Fruit fly (Drosophila melanogaster) whole organism, prepupa: ENCODE results near the gene Alg10.

Experiments used
- Blimp-1 ChIP-seq: fragments of 200-800 bp; sonication (Bioruptor generic); optimal IDR thresholded peaks from 3 replicates; lab custom pipeline; 2017; ENCODE audit warnings: missing biosample characterization, missing genetic modification characterization, mild to moderate bottlenecking, moderate library complexity, missing genetic modification reagents
- CG10669 ChIP-seq: fragments of 200-800 bp; sonication (Bioruptor generic); optimal IDR thresholded peaks from 3 replicates; lab custom pipeline; 2018; ENCODE audit warnings: missing biosample characterization, mild to moderate bottlenecking, missing genetic modification characterization, moderate library complexity
- CG11762 ChIP-seq: fragments of 200-800 bp; sonication (Bioruptor generic); optimal IDR thresholded peaks from 3 replicates; lab custom pipeline; 2016; ENCODE audit warnings: missing biosample characterization, missing genetic modification characterization; ENCODE audit not compliant: insufficient read depth
- CG11902 ChIP-seq: fragments of 200-800 bp; sonication (Bioruptor generic); optimal IDR thresholded peaks from 3 replicates; lab custom pipeline; 2016; ENCODE audit warnings: missing biosample characterization, missing genetic modification characterization
- CG16779 ChIP-seq: fragments of 200-800 bp; sonication (Bioruptor generic); optimal IDR thresholded peaks from 3 replicates; lab custom pipeline; 2017; ENCODE audit warnings: missing biosample characterization, mild to moderate bottlenecking, missing genetic modification characterization
- CG3032 ChIP-seq: fragments of 200-800 bp; optimal IDR thresholded peaks from 2 replicates; lab custom pipeline; 2019; ENCODE audit warnings: missing biosample characterization, mild to moderate bottlenecking, missing genetic modification characterization, moderate library complexity
- CG32006 ChIP-seq: fragments of 200-800 bp; sonication (Bioruptor generic); optimal IDR thresholded peaks from 3 replicates; lab custom pipeline; 2017; ENCODE audit warnings: missing biosample characterization, mild to moderate bottlenecking, missing genetic modification characterization
- CG4318 ChIP-seq: fragments of 200-800 bp; sonication (Bioruptor generic); optimal IDR thresholded peaks from 3 replicates; lab custom pipeline; 2017; ENCODE audit warnings: missing biosample characterization, mild to moderate bottlenecking, missing genetic modification characterization
- CG6163 ChIP-seq: fragments of 200-800 bp; sonication (Bioruptor generic); IDR thresholded peaks from 3 replicates; pipeline ENCODE4 v1.3.6; 2022; ENCODE audit warnings: missing biosample characterization, missing genetic modification characterization
- CG6276 ChIP-seq: fragments of 200-800 bp; sonication (Bioruptor generic); optimal IDR thresholded peaks from 2 replicates; lab custom pipeline; 2017; ENCODE audit warnings: missing biosample characterization, mild to moderate bottlenecking, missing genetic modification characterization
- CG6792 ChIP-seq: fragments of 200-800 bp; sonication (Bioruptor generic); optimal IDR thresholded peaks from 3 replicates; lab custom pipeline; 2016; ENCODE audit warnings: missing biosample characterization, missing genetic modification characterization
- CG6854 ChIP-seq: fragments of 200-800 bp; sonication (Bioruptor generic); optimal IDR thresholded peaks from 2 replicates; lab custom pipeline; 2017; ENCODE audit warnings: missing biosample characterization, mild to moderate bottlenecking, missing genetic modification characterization
- CG7368 ChIP-seq: fragments of 200-800 bp; sonication (Bioruptor generic); optimal IDR thresholded peaks from 3 replicates; lab custom pipeline; 2016; ENCODE audit warnings: missing biosample characterization, missing genetic modification characterization
- CG8319 ChIP-seq: fragments of 200-800 bp; sonication (Bioruptor generic); optimal IDR thresholded peaks from 3 replicates; lab custom pipeline; 2016; ENCODE audit warnings: missing biosample characterization, missing genetic modification characterization
- CG8632 ChIP-seq: fragments of 200-800 bp; sonication (Bioruptor generic); optimal IDR thresholded peaks from 3 replicates; lab custom pipeline; 2016; ENCODE audit warnings: missing biosample characterization, missing genetic modification characterization
- CG9139 ChIP-seq: fragments of 200-800 bp; sonication (Bioruptor generic); optimal IDR thresholded peaks from 3 replicates; lab custom pipeline; 2017; ENCODE audit warnings: missing biosample characterization, mild to moderate bottlenecking, missing genetic modification characterization
- Eip78C ChIP-seq: fragments of 200-800 bp; sonication (Bioruptor generic); peaks from one replicate; lab custom pipeline; 2016; ENCODE audit warnings: missing biosample characterization, missing genetic modification characterization
- Gug ChIP-seq: fragments of 200-800 bp; sonication (Bioruptor generic); IDR thresholded peaks from 2 replicates; pipeline ENCODE4 v1.3.6; 2022; ENCODE audit warnings: missing biosample characterization, missing genetic modification characterization
- Hr38 ChIP-seq: sonication (Bioruptor generic); optimal IDR thresholded peaks from 2 replicates; lab custom pipeline; 2016; ENCODE audit warnings: missing biosample characterization, missing genetic modification characterization
- Hr39 ChIP-seq: fragments of 200-800 bp; sonication (Bioruptor generic); optimal IDR thresholded peaks from 2 replicates; lab custom pipeline; 2016; ENCODE audit warnings: missing biosample characterization, missing genetic modification characterization
- Hr4 ChIP-seq: fragments of 200-800 bp; sonication (Bioruptor generic); optimal IDR thresholded peaks from 3 replicates; lab custom pipeline; 2016; ENCODE audit warnings: missing biosample characterization, missing genetic modification characterization
- Sox14 ChIP-seq: fragments of 200-800 bp; sonication (Bioruptor generic); optimal IDR thresholded peaks from 3 replicates; lab custom pipeline; 2016; ENCODE audit warnings: missing biosample characterization, missing genetic modification characterization
- achi ChIP-seq: fragments of 200-800 bp; sonication (Bioruptor generic); optimal IDR thresholded peaks from 3 replicates; lab custom pipeline; 2016; ENCODE audit warnings: missing biosample characterization, missing genetic modification characterization
- acj6 ChIP-seq: fragments of 200-800 bp; sonication (Bioruptor generic); optimal IDR thresholded peaks from 3 replicates; lab custom pipeline; 2016; ENCODE audit warnings: missing biosample characterization, missing genetic modification characterization
- eg ChIP-seq: fragments of 200-800 bp; sonication (Bioruptor generic); IDR thresholded peaks from 3 replicates; pipeline ENCODE4 v1.3.6; 2022; ENCODE audit warnings: missing biosample characterization, missing genetic modification characterization
- lz ChIP-seq: fragments of 200-800 bp; sonication (Bioruptor generic); optimal IDR thresholded peaks from 3 replicates; lab custom pipeline; 2016; ENCODE audit warnings: missing biosample characterization, missing genetic modification characterization
- net ChIP-seq: fragments of 200-800 bp; sonication (Bioruptor generic); optimal IDR thresholded peaks from 3 replicates; lab custom pipeline; 2016; ENCODE audit warnings: missing biosample characterization, missing genetic modification characterization
- spab ChIP-seq: fragments of 200-800 bp; sonication (Bioruptor generic); optimal IDR thresholded peaks from 2 replicates; lab custom pipeline; 2017; ENCODE audit warnings: missing biosample characterization, mild to moderate bottlenecking, missing genetic modification characterization, missing genetic modification reagents
- ss ChIP-seq, 2 experiments: fragments of 200-800 bp; sonication (Bioruptor generic); optimal IDR thresholded peaks; 2 replicates in 1 of 2; 3 replicates in 1 of 2; lab custom pipeline; 2017 to 2018; ENCODE audit warnings: mild to moderate bottlenecking in 2 of 2, missing biosample characterization in 2 of 2, missing genetic modification characterization in 2 of 2, moderate library complexity in 1 of 2
- vri ChIP-seq: fragments of 200-800 bp; sonication (Bioruptor generic); optimal IDR thresholded peaks from 3 replicates; lab custom pipeline; 2016; ENCODE audit warnings: missing biosample characterization, mild to moderate bottlenecking, missing genetic modification characterization

Gene Alg10

DNA sequence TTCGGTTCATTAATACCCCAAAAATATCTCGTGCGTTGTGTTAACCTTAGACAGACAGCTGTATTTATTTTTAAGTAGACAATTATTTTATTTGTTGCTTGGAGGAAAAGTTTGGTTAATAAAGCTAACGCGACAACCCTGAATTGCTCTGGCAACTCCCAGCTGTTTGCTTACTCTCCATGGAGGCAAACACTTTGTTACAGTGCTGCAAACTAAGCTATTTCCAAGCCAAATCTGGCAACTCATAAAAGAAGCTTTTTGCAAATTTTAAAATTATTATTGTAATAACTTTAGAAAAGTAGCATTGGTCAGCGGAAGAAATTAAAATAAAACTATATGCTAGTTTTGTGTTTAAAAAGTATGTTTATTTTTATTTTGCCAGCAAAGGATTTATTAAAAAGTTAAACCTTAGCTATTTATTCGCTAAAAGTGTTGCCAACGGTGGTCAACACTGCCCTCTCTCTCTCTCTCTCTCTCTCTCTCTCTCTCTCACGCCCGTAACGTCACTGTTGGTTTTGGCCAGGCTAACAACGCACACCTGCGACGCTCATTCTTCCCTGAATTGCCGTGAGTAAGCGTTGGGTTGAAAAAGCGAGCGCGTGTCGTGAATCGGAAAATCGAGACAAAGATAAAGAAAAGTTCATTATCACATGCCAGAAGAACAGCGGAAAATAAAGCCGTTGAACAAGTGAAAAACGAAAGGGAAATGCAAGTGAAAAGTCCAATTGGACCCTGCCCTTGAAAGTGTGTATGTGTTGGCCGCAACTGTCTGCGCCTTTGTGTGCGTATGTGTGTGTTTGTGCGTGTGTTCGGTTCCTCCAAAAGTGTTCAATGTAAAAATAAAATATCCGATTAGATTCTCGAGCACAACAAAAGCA is 50.7 kb downstream of the Alg10 start (continued):
- TF ChIP-seq CG3032 (tag; lab: Kevin White, UChicago) = peak; percentile 83
- TF ChIP-seq eg (GFP tag; lab: Robert Waterston, UW) = peak; percentile 99
- TF ChIP-seq Gug = peak; percentile 94
- peak; percentile 90 for TF ChIP-seq CG10669 (GFP tag; lab: Kevin White, UChicago)
- peak; percentile 76 for TF ChIP-seq spab (GFP tag; lab: Kevin White, UChicago)
- TF ChIP-seq CG11762 = peak; percentile 92
- peak; percentile 58 to 81 for TF ChIP-seq ss (GFP tag; optimal IDR thresholded peaks at IDR 0.05; lab: Kevin White, UChicago)
- peak; percentile 92 for TF ChIP-seq acj6 (GFP tag; lab: Kevin White, UChicago)
- TF ChIP-seq CG8319 (GFP tag; lab: Kevin White, UChicago) = peak; percentile 92
- peak; percentile 97 for TF ChIP-seq Sox14 (GFP tag; lab: Kevin White, UChicago)
- TF ChIP-seq CG6854 (GFP tag; lab: Kevin White, UChicago) = peak; percentile 83
- TF ChIP-seq CG16779 (tag; lab: Kevin White, UChicago) = peak; percentile 73
- peak; percentile 93 for TF ChIP-seq CG8632 (GFP tag; lab: Kevin White, UChicago)
- TF ChIP-seq CG6792 (GFP tag; lab: Kevin White, UChicago) = peak; percentile 96
- TF ChIP-seq CG9139 (GFP tag; lab: Kevin White, UChicago) = peak; percentile 70
- TF ChIP-seq Hr39 (GFP tag; lab: Kevin White, UChicago) = peak; percentile 96
- TF ChIP-seq net (GFP tag; lab: Kevin White, UChicago) = peak; percentile 95
- peak; percentile 92 for TF ChIP-seq vri (GFP tag; lab: Kevin White, UChicago)
- peak; percentile 35 for TF ChIP-seq Hr38 (GFP tag; lab: Kevin White, UChicago)
- peak; percentile 91 for TF ChIP-seq CG32006 (GFP tag; lab: Kevin White, UChicago)
- peak; percentile 96 for TF ChIP-seq lz
- TF ChIP-seq Blimp-1 (GFP tag; lab: Kevin White, UChicago) = peak; percentile 76
- peak; percentile 95 for TF ChIP-seq CG7368 (GFP tag; lab: Kevin White, UChicago)
- TF ChIP-seq CG6276 = peak; percentile 89
- TF ChIP-seq achi (GFP tag; lab: Kevin White, UChicago) = peak; percentile 94
- TF ChIP-seq Hr4 (GFP tag; lab: Kevin White, UChicago) = peak; percentile 93
- no peak for TF ChIP-seq CG4318
- peak; percentile 98 for TF ChIP-seq CG6163 (GFP tag; lab: Robert Waterston, UW)
- TF ChIP-seq, all 60 proteins: peak for 59

DNA sequence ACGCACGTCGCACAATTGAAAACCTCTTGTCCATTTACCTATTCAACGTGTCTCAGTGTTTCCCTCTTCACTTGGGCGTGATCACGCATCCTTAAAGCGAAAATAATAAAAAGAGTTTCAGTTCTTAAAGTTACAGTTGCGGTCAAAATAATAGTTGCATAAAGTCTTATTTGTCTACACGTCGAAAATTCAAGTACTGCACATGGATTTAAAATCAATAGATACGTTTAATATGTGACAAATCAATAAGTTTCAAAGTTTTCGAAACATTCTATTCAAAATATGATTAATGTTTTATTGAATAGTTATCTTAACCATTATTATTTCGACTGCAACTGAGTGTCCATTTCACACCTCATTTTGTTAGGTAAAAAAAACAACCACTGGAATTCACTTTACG is 51.4 kb downstream of the Alg10 start:
- TF ChIP-seq achi (GFP tag; lab: Kevin White, UChicago) = no peak
- TF ChIP-seq CG6276 = no peak
- peak; percentile 41 for TF ChIP-seq Eip78C (GFP tag; lab: Kevin White, UChicago)
- TF ChIP-seq CG11902 (GFP tag; lab: Kevin White, UChicago) = no peak
